Fruit fly (Drosophila melanogaster): Measurements from ENCODE around the gene CG11693.

DNA sequence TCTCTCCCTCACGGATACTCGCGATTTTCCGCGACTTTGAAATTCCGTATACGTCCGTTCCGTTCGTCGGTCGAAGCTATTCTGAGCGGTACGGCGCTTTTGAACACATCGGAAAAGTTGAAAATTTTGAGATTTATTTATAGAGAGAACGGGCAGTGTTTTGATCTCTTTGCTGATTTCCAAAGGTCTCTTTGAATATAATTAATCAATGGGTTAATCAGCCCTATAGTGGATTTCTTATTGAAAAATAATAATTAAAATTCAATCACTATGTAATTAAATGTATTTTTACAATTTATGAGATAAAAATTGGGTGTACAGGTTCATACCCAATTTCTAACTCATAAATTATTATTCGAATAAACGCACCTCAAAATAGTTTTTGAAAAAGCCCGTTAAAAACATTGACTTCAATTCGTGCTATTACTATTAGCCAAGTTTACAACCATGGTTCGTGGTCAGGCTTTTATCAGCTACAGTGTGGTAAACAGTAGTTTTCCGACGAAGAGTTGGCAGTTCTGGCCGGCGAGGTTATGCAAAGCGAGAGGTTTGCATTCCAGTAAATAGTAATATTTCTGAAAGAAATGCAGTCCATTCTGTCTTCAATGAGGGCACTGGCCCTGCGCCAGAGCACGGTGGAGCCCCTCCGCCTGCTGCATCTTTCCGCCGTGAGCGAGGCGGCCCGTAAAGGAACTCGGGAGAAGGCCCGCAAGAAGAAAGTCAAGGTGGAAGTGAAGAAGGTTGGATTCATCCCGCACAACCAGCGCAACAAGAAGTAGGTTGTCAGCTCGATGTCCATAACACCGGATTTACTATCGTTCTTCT, 9.4 kb downstream of the CG11693 start, which contains the start of the genes CG9626 and mRpL1:
- TF ChIP-seq h (optimal IDR thresholded peaks at IDR 0.05) (no peak), psq (optimal IDR thresholded peaks at IDR 0.05) (no peak), insv (optimal IDR thresholded peaks at IDR 0.05) (no peak), ttk (optimal IDR thresholded peaks at IDR 0.05) (no peak), Myc (optimal IDR thresholded peaks at IDR 0.05) (no peak), Sin3A (optimal IDR thresholded peaks at IDR 0.05) (no peak)

All from Kc167 (cell line).